Fruit fly (Drosophila melanogaster): Measurements from ENCODE around the gene Cpr78Cc.

Cpr78Cc gene

dm6 chr3L:21276296-21277257, 23.8 kb upstream of the Cpr78Cc start (continued):
- TF ChIP-seq unc-4 (GFP tag; IDR thresholded peaks at IDR 0.05; ENCODE audit: partially characterized antibody) (0 out of 2 replicates have a peak, but pooled peaks have one; percentile 21), ara (GFP tag; IDR thresholded peaks at IDR 0.05) (no peak; the same call in 1 of the 2 replicates), prd (optimal IDR thresholded peaks at IDR 0.05) (no peak), prd (GFP tag; IDR thresholded peaks at IDR 0.05) (peak; percentile 66), CG4360 (GFP tag; IDR thresholded peaks at IDR 0.05) (peak; percentile 75; the same call in 1 of the 2 replicates), da (GFP tag; optimal IDR thresholded peaks at IDR 0.05) (no peak), E2f2 (GFP tag; IDR thresholded peaks at IDR 0.05) (peak; percentile 43; the same call in 1 of the 2 replicates), Atf3 (GFP tag; optimal IDR thresholded peaks at IDR 0.05) (no peak), dpn (GFP tag; optimal IDR thresholded peaks at IDR 0.05) (peak; percentile 53 to 61), CG10209 (GFP tag; optimal IDR thresholded peaks at IDR 0.05) (peak; percentile 60), CG15601 (tag; optimal IDR thresholded peaks at IDR 0.05) (no peak), wek (GFP tag; optimal IDR thresholded peaks at IDR 0.05) (no peak), NK7.1 (GFP tag; optimal IDR thresholded peaks at IDR 0.05) (no peak), Sin3A (optimal IDR thresholded peaks at IDR 0.05) (no peak), fu2 (GFP tag; optimal IDR thresholded peaks at IDR 0.05) (peak; percentile 40), slp2 (GFP tag; optimal IDR thresholded peaks at IDR 0.05) (peak; percentile 48), cad (GFP tag; optimal IDR thresholded peaks at IDR 0.05) (peak; percentile 75), CG16863 (GFP tag; optimal IDR thresholded peaks at IDR 0.05) (peak; percentile 57), CG17385 (GFP tag; optimal IDR thresholded peaks at IDR 0.05) (peak; percentile 63), CG32532 (GFP tag; IDR thresholded peaks at IDR 0.05) (peak; percentile 41; the same call in 1 of the 2 replicates), CG8281 (tag; optimal IDR thresholded peaks at IDR 0.05) (peak; percentile 16), CG9727 (GFP tag; optimal IDR thresholded peaks at IDR 0.05) (peak; percentile 84), Ravus (GFP tag; IDR thresholded peaks at IDR 0.05) (no peak), NFAT (GFP tag; IDR thresholded peaks at IDR 0.05) (peak; percentile 37), CrebB (tag; optimal IDR thresholded peaks at IDR 0.05) (no peak), CG6854 (GFP tag; optimal IDR thresholded peaks at IDR 0.05) (no peak), Atf-2 (GFP tag; optimal IDR thresholded peaks at IDR 0.05) (peak; percentile 65), ato (GFP tag; IDR thresholded peaks at IDR 0.05; ENCODE audit: partially characterized antibody) (no peak), chn (GFP tag; optimal IDR thresholded peaks at IDR 0.05) (peak; percentile 37), ab (GFP tag; optimal IDR thresholded peaks at IDR 0.05) (no peak), zfh1 (GFP tag; IDR thresholded peaks at IDR 0.05) (peak; percentile 34; the same call in 1 of the 3 replicates), CG3163 (GFP tag; optimal IDR thresholded peaks at IDR 0.05) (peak; percentile 87), onecut (GFP tag; IDR thresholded peaks at IDR 0.05) (0 out of 2 replicates have a peak, but pooled peaks have one; percentile 5), pfk (GFP tag; optimal IDR thresholded peaks at IDR 0.05) (no peak), ind (GFP tag; optimal IDR thresholded peaks at IDR 0.05) (peak; percentile 44), chif (GFP tag; optimal IDR thresholded peaks at IDR 0.05) (peak; percentile 53 to 73), pb (GFP tag; optimal IDR thresholded peaks at IDR 0.05) (peak; percentile 8), CG10654 (GFP tag; optimal IDR thresholded peaks at IDR 0.05) (peak; percentile 47), Dp (GFP tag; optimal IDR thresholded peaks at IDR 0.05) (peak; percentile 32), CG15696 (tag; optimal IDR thresholded peaks at IDR 0.05) (peak; percentile 69), CG8290 (GFP tag; optimal IDR thresholded peaks at IDR 0.05) (peak; percentile 18), CG8290 (tag; optimal IDR thresholded peaks at IDR 0.05) (peak in 1 of 2 experiments; percentile 12), maf-S (GFP tag; optimal IDR thresholded peaks at IDR 0.05) (peak; percentile 37), lab (GFP tag; optimal IDR thresholded peaks at IDR 0.05) (peak; percentile 45), fd102C (GFP tag; optimal IDR thresholded peaks at IDR 0.05) (peak; percentile 38), Hand (GFP tag; optimal IDR thresholded peaks at IDR 0.05) (peak; percentile 21), CG11723 (GFP tag; optimal IDR thresholded peaks at IDR 0.05) (peak; percentile 50), Opbp (GFP tag; IDR thresholded peaks at IDR 0.05; ENCODE audit: partially characterized antibody) (no peak), caup (GFP tag; optimal IDR thresholded peaks at IDR 0.05; ENCODE audit: severe bottlenecking) (no peak)
